Worm (Caenorhabditis elegans): ENCODE measurements around the gene nspg-14.
A peak's percentile ranks its signal among the peaks of the same experiment; 100 is the strongest.

The nspg-14 gene

DNA sequence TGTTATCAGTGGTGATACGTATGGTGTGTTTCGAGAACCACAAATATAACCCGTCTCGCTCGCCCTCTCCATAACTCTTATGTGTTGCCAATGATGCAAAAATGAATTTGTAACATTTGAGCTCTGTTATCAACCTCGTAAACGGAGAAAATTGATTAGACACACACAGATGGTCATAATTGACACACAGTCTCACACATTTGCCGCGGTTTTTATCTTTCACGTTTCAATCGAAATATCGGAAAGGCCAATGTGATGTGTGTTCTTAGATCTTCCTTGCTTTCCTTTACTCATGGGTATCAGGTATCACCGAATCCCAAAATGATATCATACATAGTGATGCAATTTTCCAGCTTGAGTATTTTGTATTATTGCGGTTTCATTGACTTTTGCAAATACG lies 39.3 kb upstream of the nspg-14 start (continued):
- TF ChIP-seq nhr-102 (tag; optimal IDR thresholded peaks at IDR 0.05): peak; percentile 46
- peak; percentile 42 for TF ChIP-seq T20F7.1 (GFP tag; optimal IDR thresholded peaks at IDR 0.05)
- TF ChIP-seq ceh-82 (tag; optimal IDR thresholded peaks at IDR 0.05): no peak
- no peak for TF ChIP-seq ZK337.2 (GFP tag; IDR thresholded peaks at IDR 0.05)
- no peak for TF ChIP-seq F26F4.8 (GFP tag; conservative IDR thresholded peaks at IDR 0.05)
- peak in 1 of 2 experiments; percentile 83 for TF ChIP-seq unc-62 (GFP tag; optimal IDR thresholded peaks at IDR 0.05 in 1 of 2)
- no peak for TF ChIP-seq unc-62 (tag; optimal IDR thresholded peaks at IDR 0.05)
- no peak for TF ChIP-seq lim-7 (GFP tag; IDR thresholded peaks at IDR 0.05)
- TF ChIP-seq gei-8 (GFP tag; optimal IDR thresholded peaks at IDR 0.05): no peak
- no peak for TF ChIP-seq unc-130 (GFP tag; optimal IDR thresholded peaks at IDR 0.05)

DNA sequence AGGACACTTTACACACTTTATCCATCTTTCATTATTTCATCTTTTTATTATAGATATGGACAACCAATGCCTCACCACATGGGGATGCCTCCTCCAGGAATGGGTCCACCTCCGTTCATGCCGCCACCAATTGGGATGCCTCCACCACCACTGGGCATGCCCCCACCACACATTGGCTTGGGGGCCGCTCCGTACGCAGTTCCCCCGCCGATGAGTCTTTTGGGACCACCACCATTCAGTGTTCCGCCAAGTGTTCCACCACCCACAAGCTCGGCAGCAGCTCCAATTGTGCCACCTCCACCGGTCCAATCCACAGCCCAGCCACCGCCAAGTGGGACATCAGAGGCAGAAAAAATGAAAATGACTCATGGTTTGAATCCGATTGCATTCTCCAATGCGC lies 38.1 kb upstream of the nspg-14 start:
- TF ChIP-seq lin-15B (tag; optimal IDR thresholded peaks at IDR 0.05) (no peak), D1046.2 (GFP tag; IDR thresholded peaks at IDR 0.05) (0 out of 2 replicates have a peak, but pooled peaks have one; percentile 22), set-16 (GFP tag; IDR thresholded peaks at IDR 0.05) (peak; percentile 90), unc-62 (GFP tag; optimal IDR thresholded peaks at IDR 0.05 in 1 of 2) (peak in 1 of 2 experiments; percentile 80), unc-62 (tag; optimal IDR thresholded peaks at IDR 0.05) (no peak), egl-43 (GFP tag; IDR thresholded peaks at IDR 0.05) (0 out of 2 replicates have a peak, but pooled peaks have one; percentile 18), snpc-1.2 (GFP tag; IDR thresholded peaks at IDR 0.05) (0 out of 2 replicates have a peak, but pooled peaks have one; percentile 15), hif-1 (tag; optimal IDR thresholded peaks at IDR 0.05) (no peak), nhr-6 (tag; optimal IDR thresholded peaks at IDR 0.05) (no peak)

- no peak for TF ChIP-seq egl-27 (tag; optimal IDR thresholded peaks at IDR 0.05)
- no peak for TF ChIP-seq F44E2.7 (GFP tag; IDR thresholded peaks at IDR 0.05)
- no peak for TF ChIP-seq pqm-1 (tag; optimal IDR thresholded peaks at IDR 0.05)
- no peak for TF ChIP-seq ZK337.2 (GFP tag; IDR thresholded peaks at IDR 0.05)
- no peak for TF ChIP-seq nhr-237 (tag; optimal IDR thresholded peaks at IDR 0.05)
- TF ChIP-seq lin-13 (GFP tag; optimal IDR thresholded peaks at IDR 0.05): no peak
- TF ChIP-seq php-3 (GFP tag; IDR thresholded peaks at IDR 0.05): no peak
- TF ChIP-seq nhr-28 (tag; optimal IDR thresholded peaks at IDR 0.05): no peak
- no peak for TF ChIP-seq F37D6.2 (tag; optimal IDR thresholded peaks at IDR 0.05)
- TF ChIP-seq D1046.2 (GFP tag; IDR thresholded peaks at IDR 0.05): no peak
- no peak for TF ChIP-seq saeg-2 (GFP tag; IDR thresholded peaks at IDR 0.05)
- TF ChIP-seq mdl-1 (tag; optimal IDR thresholded peaks at IDR 0.05): no peak
- no peak for TF ChIP-seq nhr-6 (tag; optimal IDR thresholded peaks at IDR 0.05)
- TF ChIP-seq hlh-30 (tag; optimal IDR thresholded peaks at IDR 0.05; ENCODE audit: insufficient read depth): no peak
- TF ChIP-seq zfp-3 (GFP tag; conservative IDR thresholded peaks at IDR 0.05): no peak
- no peak for TF ChIP-seq attf-4 (tag; optimal IDR thresholded peaks at IDR 0.05)
- TF ChIP-seq ama-1 (optimal IDR thresholded peaks at IDR 0.05): no peak
- no peak for TF ChIP-seq daf-12 (tag; optimal IDR thresholded peaks at IDR 0.05)
- no peak for TF ChIP-seq unc-130 (GFP tag; optimal IDR thresholded peaks at IDR 0.05)
Measured at ce11 chrX:5216063-5216462, 36.8 kb upstream of the nspg-14 start, which contains the start of gene hrpa-2. Gene hrpa-2, plus strand, starts transcription at chrX:5216363.

DNA sequence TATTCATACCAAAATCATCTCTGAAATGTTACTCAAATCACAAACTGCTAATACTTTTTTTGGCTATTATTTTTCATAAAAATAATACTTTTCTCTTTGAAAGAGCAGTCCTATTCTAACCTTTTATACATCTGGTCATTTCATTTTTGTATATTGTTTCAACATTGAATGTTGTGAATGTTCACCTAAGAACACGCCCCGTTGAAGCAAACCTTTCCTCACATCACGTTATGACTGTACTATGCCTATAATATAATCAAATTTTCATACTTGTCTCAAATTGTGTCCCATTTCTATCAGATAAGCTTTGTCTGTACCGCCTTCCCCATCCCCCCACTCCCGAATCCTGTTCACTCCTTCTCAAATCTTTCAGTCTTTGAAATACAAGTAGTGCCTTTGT lies 34.5 kb upstream of the nspg-14 start:
- TF ChIP-seq dmd-8 (GFP tag; IDR thresholded peaks at IDR 0.05): no peak
- peak; percentile 95 for TF ChIP-seq aha-1 (tag)

DNA sequence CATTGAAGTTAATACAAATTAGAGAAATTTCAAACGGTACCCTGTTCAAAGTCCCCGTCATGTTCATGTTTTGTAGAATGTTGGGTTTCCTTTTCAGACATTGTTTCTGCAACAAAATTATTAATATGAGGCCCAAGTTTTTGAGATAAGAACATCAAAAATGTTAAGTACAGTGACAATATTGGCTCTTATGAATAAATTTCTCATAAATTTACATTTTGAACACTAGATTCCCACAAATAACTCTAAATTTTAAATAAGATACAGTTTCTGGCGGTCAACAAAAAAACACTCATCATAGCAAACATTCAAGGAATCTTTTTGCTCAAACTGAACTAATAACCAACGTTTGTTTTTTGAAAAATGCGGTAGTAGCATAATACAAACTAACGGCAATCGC lies 26.6 kb upstream of the nspg-14 start, which contains the start of gene H28G03.3:
Gene H28G03.3 (minus strand): TSS at position 101 of the 400 bp plus-strand sequence.
- TF ChIP-seq unc-62 (GFP tag; optimal IDR thresholded peaks at IDR 0.05 in 1 of 2) (peak in 1 of 2 experiments; percentile 11), unc-62 (tag; optimal IDR thresholded peaks at IDR 0.05) (no peak), rbr-2 (tag; optimal IDR thresholded peaks at IDR 0.05) (no peak)
